Worm (Caenorhabditis elegans) whole organism, late embryonic: ENCODE measurements around the gene lgc-8.

Source experiments
- C08G9.2 ChIP-seq: sonication (generic microtip); optimal IDR thresholded peaks from 2 replicates; lab custom pipeline; 2016; ENCODE audit warnings: mild to moderate bottlenecking, missing genetic modification characterization, moderate library complexity, missing compliant biosample characterization
- C38D4.7 ChIP-seq: fragments of 200-800 bp; sonication (Bioruptor generic); optimal IDR thresholded peaks from 2 replicates; lab custom pipeline; 2018; ENCODE audit warnings: mild to moderate bottlenecking, missing genetic modification characterization, moderate library complexity, missing compliant biosample characterization
- K02D7.2 ChIP-seq: sonication (generic microtip); optimal IDR thresholded peaks from 2 replicates; lab custom pipeline; 2017; ENCODE audit warnings: mild to moderate bottlenecking, missing genetic modification characterization, missing compliant biosample characterization
- K09A11.1 ChIP-seq: sonication (generic microtip); optimal IDR thresholded peaks from 2 replicates; lab custom pipeline; 2017; ENCODE audit warnings: antibody characterized with exemption, mild to moderate bottlenecking, missing genetic modification characterization, missing compliant biosample characterization; ENCODE audit not compliant: insufficient read depth
- T23F11.4 ChIP-seq: fragments of 200-800 bp; sonication (Bioruptor generic); optimal IDR thresholded peaks from 2 replicates; lab custom pipeline; 2018; ENCODE audit warnings: mild to moderate bottlenecking, missing genetic modification characterization, missing compliant biosample characterization
- ahr-1 ChIP-seq: sonication (generic microtip); optimal IDR thresholded peaks from 2 replicates; lab custom pipeline; 2016; ENCODE audit warnings: missing genetic modification characterization, missing compliant biosample characterization
- ceh-14 ChIP-seq: sonication (generic microtip); optimal IDR thresholded peaks from 2 replicates; lab custom pipeline; 2016; ENCODE audit warnings: missing genotype, missing genetic modification characterization, missing compliant biosample characterization
- ceh-19 ChIP-seq: fragments of 200-800 bp; sonication (Bioruptor generic); optimal IDR thresholded peaks from 2 replicates; lab custom pipeline; 2018; ENCODE audit warnings: mild to moderate bottlenecking, missing genetic modification characterization, missing compliant biosample characterization
- ceh-30 ChIP-seq: fragments of 150-350 bp; optimal IDR thresholded peaks from 2 replicates; lab custom pipeline; 2014; ENCODE audit warnings: missing biosample characterization, missing genetic modification characterization
- ceh-31 ChIP-seq: sonication (generic microtip); optimal IDR thresholded peaks from 2 replicates; lab custom pipeline; 2016; ENCODE audit warnings: missing genetic modification characterization, missing compliant biosample characterization
- ceh-34 ChIP-seq: sonication (generic microtip); optimal IDR thresholded peaks from 2 replicates; lab custom pipeline; 2016; ENCODE audit warnings: mild to moderate bottlenecking, missing genetic modification characterization, missing compliant biosample characterization
- ceh-48 ChIP-seq: sonication (generic microtip); optimal IDR thresholded peaks from 2 replicates; lab custom pipeline; 2016; ENCODE audit warnings: missing genetic modification characterization, inconsistent platforms, missing compliant biosample characterization
- ceh-6 ChIP-seq: fragments of 200-800 bp; sonication (Bioruptor generic); optimal IDR thresholded peaks from 2 replicates; lab custom pipeline; 2018; ENCODE audit warnings: mild to moderate bottlenecking, missing genetic modification characterization, missing compliant biosample characterization
- ceh-9 ChIP-seq: sonication (generic microtip); optimal IDR thresholded peaks from 2 replicates; lab custom pipeline; 2016; ENCODE audit warnings: mild to moderate bottlenecking, missing genetic modification characterization, inconsistent platforms, missing compliant biosample characterization
- dve-1 ChIP-seq: sonication (generic microtip); optimal IDR thresholded peaks from 2 replicates; lab custom pipeline; 2017; ENCODE audit warnings: antibody characterized with exemption, mild to moderate bottlenecking, missing genetic modification characterization, missing compliant biosample characterization
- elt-4 ChIP-seq: sonication (generic microtip); optimal IDR thresholded peaks from 2 replicates; lab custom pipeline; 2016; ENCODE audit warnings: missing genetic modification characterization, missing compliant biosample characterization
- gmeb-2 ChIP-seq: sonication (generic microtip); optimal IDR thresholded peaks from 2 replicates; lab custom pipeline; 2016; ENCODE audit warnings: missing genetic modification characterization, inconsistent platforms, missing compliant biosample characterization
- hlh-13 ChIP-seq: fragments of 200-800 bp; sonication (Bioruptor generic); optimal IDR thresholded peaks from 2 replicates; lab custom pipeline; 2018; ENCODE audit warnings: mild to moderate bottlenecking, missing genetic modification characterization, missing compliant biosample characterization
- hlh-30 ChIP-seq: sonication (generic microtip); optimal IDR thresholded peaks from 2 replicates; lab custom pipeline; 2017; ENCODE audit warnings: antibody characterized with exemption, missing genetic modification characterization, missing compliant biosample characterization; ENCODE audit not compliant: insufficient read depth
- hlh-6 ChIP-seq: sonication (generic microtip); optimal IDR thresholded peaks from 2 replicates; lab custom pipeline; 2016; ENCODE audit warnings: missing genotype, missing genetic modification characterization, missing compliant biosample characterization
- lin-11 ChIP-seq: fragments of 200-800 bp; sonication (Bioruptor generic); optimal IDR thresholded peaks from 2 replicates; lab custom pipeline; 2018; ENCODE audit warnings: mild to moderate bottlenecking, missing genetic modification characterization, missing compliant biosample characterization
- nfya-1 ChIP-seq: sonication (generic microtip); optimal IDR thresholded peaks from 2 replicates; lab custom pipeline; 2017; ENCODE audit warnings: missing genetic modification characterization, mild to moderate bottlenecking, missing compliant biosample characterization, antibody characterized with exemption, moderate library complexity
- nhr-11 ChIP-seq: fragments of 150-350 bp; optimal IDR thresholded peaks from 2 replicates; lab custom pipeline; 2014; ENCODE audit warnings: missing biosample characterization, missing genetic modification characterization
- nhr-232 ChIP-seq: sonication (generic microtip); optimal IDR thresholded peaks from 2 replicates; lab custom pipeline; 2016; ENCODE audit warnings: missing genetic modification characterization, missing compliant biosample characterization
- npax-4 ChIP-seq: sonication (generic microtip); optimal IDR thresholded peaks from 2 replicates; lab custom pipeline; 2016; ENCODE audit warnings: missing genetic modification characterization, missing compliant biosample characterization
- pag-3 ChIP-seq: sonication (generic microtip); optimal IDR thresholded peaks from 2 replicates; lab custom pipeline; 2016; ENCODE audit warnings: missing compliant biosample characterization, missing genetic modification characterization, borderline replicate concordance
- pat-9 ChIP-seq: fragments of 200-800 bp; sonication (Bioruptor generic); optimal IDR thresholded peaks from 2 replicates; lab custom pipeline; 2018; ENCODE audit warnings: mild to moderate bottlenecking, missing genetic modification characterization, moderate library complexity, missing compliant biosample characterization
- pax-1 ChIP-seq: fragments of 150-350 bp; optimal IDR thresholded peaks from 2 replicates; lab custom pipeline; 2014; ENCODE audit warnings: missing biosample characterization, missing genetic modification characterization
- pha-2 ChIP-seq: sonication (generic microtip); optimal IDR thresholded peaks from 2 replicates; lab custom pipeline; 2017; ENCODE audit warnings: mild to moderate bottlenecking, missing genetic modification characterization, missing compliant biosample characterization
- pha-4 ChIP-seq: fragments of 150-350 bp; optimal IDR thresholded peaks from 2 replicates; lab custom pipeline; 2018; ENCODE audit warnings: missing biosample characterization, missing genetic modification reagents, missing genetic modification characterization
- sdc-2 ChIP-seq: sonication (generic microtip); optimal IDR thresholded peaks from 2 replicates; lab custom pipeline; 2016; ENCODE audit warnings: missing genotype, missing genetic modification characterization, missing compliant biosample characterization
- syd-9 ChIP-seq: sonication (generic microtip); optimal IDR thresholded peaks from 2 replicates; lab custom pipeline; 2016; ENCODE audit warnings: mild to moderate bottlenecking, missing genetic modification characterization, moderate library complexity, missing compliant biosample characterization
- tbx-7 ChIP-seq: sonication (generic microtip); optimal IDR thresholded peaks from 2 replicates; lab custom pipeline; 2016; ENCODE audit warnings: missing genotype, missing genetic modification characterization, missing compliant biosample characterization
- unc-3 ChIP-seq, 2 experiments: fragments of 200-800 bp in 1 of 2; sonication (Bioruptor generic) in 1 of 2; sonication (generic microtip) in 1 of 2; conservative IDR thresholded peaks in 1 of 2; optimal IDR thresholded peaks in 1 of 2; 2 replicates each; pipeline versions ENCODE4 v1.3.6 to Lab custom; 2016 to 2022; ENCODE audit warnings: missing compliant biosample characterization in 2 of 2, missing genetic modification characterization in 2 of 2, missing genetic modification reagents in 1 of 2
- unc-42 ChIP-seq: sonication (generic microtip); optimal IDR thresholded peaks from 2 replicates; lab custom pipeline; 2016; ENCODE audit warnings: missing genotype, missing genetic modification characterization, missing compliant biosample characterization
- unc-55 ChIP-seq: sonication (generic microtip); optimal IDR thresholded peaks from 2 replicates; lab custom pipeline; 2017; ENCODE audit warnings: missing biosample characterization, missing genetic modification reagents, missing genetic modification characterization
- unc-86 ChIP-seq: sonication (generic microtip); optimal IDR thresholded peaks from 2 replicates; lab custom pipeline; 2016; ENCODE audit warnings: missing genetic modification characterization, missing compliant biosample characterization
- zip-5 ChIP-seq: sonication (generic microtip); optimal IDR thresholded peaks from 2 replicates; lab custom pipeline; 2016; ENCODE audit warnings: missing genetic modification characterization, missing compliant biosample characterization

lgc-8 gene

DNA sequence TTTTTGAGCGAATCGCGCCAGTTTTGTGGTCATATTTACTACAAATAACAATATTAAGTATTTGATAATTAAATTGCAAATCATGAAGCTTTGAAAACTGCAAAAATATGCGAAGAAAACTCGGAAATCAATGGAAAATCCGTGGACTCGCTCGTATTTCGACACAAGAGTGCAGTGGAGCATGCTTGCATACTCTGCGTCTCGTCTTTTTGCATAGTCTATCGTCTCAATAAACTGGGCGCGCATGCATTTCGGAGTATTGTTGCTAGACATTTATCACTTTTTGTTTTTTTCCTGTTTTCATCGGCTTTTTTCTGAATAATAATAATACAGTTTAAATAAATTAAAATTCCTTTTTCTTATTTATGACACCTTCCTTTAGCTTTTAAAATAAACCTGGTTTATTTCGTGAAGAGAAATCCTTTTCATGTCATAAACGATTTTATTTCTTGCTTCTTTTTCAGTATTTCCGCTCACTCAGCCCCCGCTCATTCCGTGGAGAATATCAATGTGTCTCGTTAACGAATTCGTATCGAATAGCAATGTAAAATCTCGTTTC is 52.2 kb downstream of the lgc-8 start, which contains the start of the genes mrps-7 and Y57G11C.3 (continued):
- TF ChIP-seq syd-9 (tag; lab: Kevin White, UChicago): no peak
- no peak for TF ChIP-seq T23F11.4
- peak; percentile 84 for TF ChIP-seq ceh-30 (tag; lab: Kevin White, UChicago)
- no peak for TF ChIP-seq zip-5 (tag; lab: Kevin White, UChicago)
- TF ChIP-seq unc-42 (tag; lab: Kevin White, UChicago): peak; percentile 49
- peak; percentile 57 for TF ChIP-seq ceh-31 (tag; lab: Kevin White, UChicago)
- TF ChIP-seq pax-1 (tag; lab: Kevin White, UChicago): peak; percentile 80
- TF ChIP-seq unc-86 (tag; lab: Kevin White, UChicago): peak; percentile 6
- no peak for TF ChIP-seq ahr-1 (tag; lab: Kevin White, UChicago)
- TF ChIP-seq npax-4: no peak
- TF ChIP-seq unc-55: peak; percentile 81
- no peak for TF ChIP-seq pha-2 (tag; lab: Kevin White, UChicago)
- no peak for TF ChIP-seq nhr-232 (tag; lab: Kevin White, UChicago)
- no peak for TF ChIP-seq unc-3 (GFP tag; conservative IDR thresholded peaks at IDR 0.05; lab: Robert Waterston, UW)
- TF ChIP-seq unc-3 (tag; optimal IDR thresholded peaks at IDR 0.05; lab: Kevin White, UChicago): no peak
- TF ChIP-seq elt-4 (tag; lab: Kevin White, UChicago): no peak
- TF ChIP-seq C38D4.7: no peak
- no peak for TF ChIP-seq C08G9.2 (tag; lab: Kevin White, UChicago)
- no peak for TF ChIP-seq hlh-13 (GFP tag; lab: Kevin White, UChicago)
- peak; percentile 80 for TF ChIP-seq nfya-1
- no peak for TF ChIP-seq pat-9 (tag; lab: Kevin White, UChicago)
- no peak for TF ChIP-seq K02D7.2 (tag; lab: Kevin White, UChicago)
- TF ChIP-seq ceh-34 (tag; lab: Kevin White, UChicago): peak; percentile 30
- no peak for TF ChIP-seq ceh-9 (tag; lab: Kevin White, UChicago)
- no peak for TF ChIP-seq K09A11.1
- TF ChIP-seq pha-4 (tag; lab: Kevin White, UChicago): no peak
- peak; percentile 79 for TF ChIP-seq dve-1 (tag; lab: Kevin White, UChicago)
- no peak for TF ChIP-seq ceh-19 (GFP tag; lab: Kevin White, UChicago)
- peak; percentile 44 for TF ChIP-seq hlh-30
- no peak for TF ChIP-seq pag-3
- TF ChIP-seq, all 69 proteins: peak for 17

DNA sequence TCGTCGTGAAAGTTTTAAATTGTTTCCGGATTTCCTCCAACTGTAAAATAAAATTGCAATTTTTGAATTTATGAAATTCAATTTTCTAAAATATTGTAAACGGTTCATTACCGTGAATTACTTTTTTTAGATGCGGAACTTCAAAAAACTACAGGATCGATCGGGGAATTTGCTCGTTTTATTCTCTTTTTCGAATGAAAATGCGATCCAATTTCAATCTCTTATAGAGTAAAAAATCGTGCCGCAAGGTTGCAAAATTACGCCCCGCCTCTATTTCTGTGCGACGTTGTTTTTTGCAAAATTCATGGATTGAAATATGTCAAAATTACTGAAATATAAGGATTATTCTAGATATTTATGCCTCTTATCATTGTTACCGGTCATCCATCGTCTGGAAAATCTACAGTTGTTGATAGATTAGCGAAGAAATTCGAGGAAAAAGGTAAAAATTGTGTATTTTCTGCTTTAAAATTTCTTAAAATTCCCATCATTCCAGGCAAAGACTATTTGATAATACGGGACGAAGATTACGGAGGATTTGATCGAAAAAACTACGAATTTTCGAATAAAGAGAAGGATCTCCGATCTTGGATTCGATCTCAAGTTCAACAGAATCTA is 53.7 kb downstream of the lgc-8 start, which contains the start of gene Y57G11C.43:
Y57G11C.43 (plus strand) TSS at position 224 of the 618 bp plus-strand sequence.
- TF ChIP-seq nhr-11 (tag; lab: Kevin White, UChicago) (no peak), tbx-7 (no peak), pha-4 (tag; lab: Kevin White, UChicago) (no peak), ceh-30 (tag; lab: Kevin White, UChicago) (no peak), syd-9 (tag; lab: Kevin White, UChicago) (no peak), T23F11.4 (no peak), ceh-48 (tag; lab: Kevin White, UChicago) (no peak), unc-55 (no peak), ceh-6 (GFP tag; lab: Kevin White, UChicago) (no peak), lin-11 (tag; lab: Kevin White, UChicago) (no peak), ceh-14 (tag; lab: Kevin White, UChicago) (no peak), gmeb-2 (no peak), pha-2 (tag; lab: Kevin White, UChicago) (no peak), hlh-6 (no peak), ceh-34 (tag; lab: Kevin White, UChicago) (no peak), K09A11.1 (no peak), sdc-2 (no peak), nfya-1 (no peak)
